Fruit fly (Drosophila melanogaster): ENCODE measurements around the gene CG7488.

Gene CG7488

dm6 chr3R:12982167-12982981, 13.0 kb upstream of the CG7488 start (continued):
- TF ChIP-seq CG10267 (tag; optimal IDR thresholded peaks at IDR 0.05) (peak; percentile 49), Antp (GFP tag; optimal IDR thresholded peaks at IDR 0.05) (no peak), CG5245 (GFP tag; optimal IDR thresholded peaks at IDR 0.05) (no peak), CG3407 (GFP tag; optimal IDR thresholded peaks at IDR 0.05) (no peak), CG4328 (GFP tag; optimal IDR thresholded peaks at IDR 0.05) (peak; percentile 58), CG12769 (tag; optimal IDR thresholded peaks at IDR 0.05) (peak; percentile 27), CG17361 (GFP tag; IDR thresholded peaks at IDR 0.05) (peak; percentile 62; the same call in 2 of the 3 replicates), kni (GFP tag; optimal IDR thresholded peaks at IDR 0.05) (peak; percentile 29), Ets97D (GFP tag; optimal IDR thresholded peaks at IDR 0.05) (no peak), CG9797 (GFP tag; optimal IDR thresholded peaks at IDR 0.05) (no peak), twi (tag; optimal IDR thresholded peaks at IDR 0.05) (peak; percentile 15), eyg (GFP tag; optimal IDR thresholded peaks at IDR 0.05) (no peak), caup (GFP tag; optimal IDR thresholded peaks at IDR 0.05; ENCODE audit: severe bottlenecking) (peak; percentile 78), schlank (tag; optimal IDR thresholded peaks at IDR 0.05) (peak; percentile 37), CG4854 (GFP tag; optimal IDR thresholded peaks at IDR 0.05) (no peak), Dad (GFP tag; optimal IDR thresholded peaks at IDR 0.05) (no peak), CG15696 (tag; optimal IDR thresholded peaks at IDR 0.05) (peak; percentile 39), Hr51 (GFP tag; optimal IDR thresholded peaks at IDR 0.05) (peak in 1 of 2 experiments; percentile 83), h (optimal IDR thresholded peaks at IDR 0.05) (no peak), yki (optimal IDR thresholded peaks at IDR 0.05) (no peak), jing (GFP tag; optimal IDR thresholded peaks at IDR 0.05) (no peak), tll (GFP tag; optimal IDR thresholded peaks at IDR 0.05) (no peak), zf30C (GFP tag; optimal IDR thresholded peaks at IDR 0.05) (no peak), jumu (GFP tag; optimal IDR thresholded peaks at IDR 0.05) (no peak), CG17612 (GFP tag; IDR thresholded peaks at IDR 0.05) (0 out of 2 replicates have a peak, but pooled peaks have one; percentile 26), Atf-2 (GFP tag; optimal IDR thresholded peaks at IDR 0.05) (no peak), hth (optimal IDR thresholded peaks at IDR 0.05) (no peak), Rx (GFP tag; IDR thresholded peaks at IDR 0.05) (peak; percentile 40; the same call in 1 of the 2 replicates), CG18619 (GFP tag; optimal IDR thresholded peaks at IDR 0.05) (peak; percentile 76), CG17186 (GFP tag; optimal IDR thresholded peaks at IDR 0.05) (no peak), CG2129 (GFP tag; IDR thresholded peaks at IDR 0.05; ENCODE audit: partially characterized antibody) (no peak), CG16815 (GFP tag; optimal IDR thresholded peaks at IDR 0.05) (peak; percentile 63), stwl (tag; optimal IDR thresholded peaks at IDR 0.05) (peak; percentile 44), CG13123 (GFP tag; optimal IDR thresholded peaks at IDR 0.05) (no peak), HmgD (GFP tag; optimal IDR thresholded peaks at IDR 0.05) (no peak), Dfd (GFP tag; optimal IDR thresholded peaks at IDR 0.05) (no peak), CG12299 (tag; optimal IDR thresholded peaks at IDR 0.05) (peak; percentile 14), CG14050 (GFP tag; IDR thresholded peaks at IDR 0.05) (peak; percentile 48; the same call in 1 of the 3 replicates), ara (GFP tag; IDR thresholded peaks at IDR 0.05) (peak; percentile 68; the same call in 1 of the 2 replicates), CG7786 (GFP tag; optimal IDR thresholded peaks at IDR 0.05) (no peak), MTF-1 (GFP tag; optimal IDR thresholded peaks at IDR 0.05; ENCODE audit: borderline replicate concordance) (no peak), CG3995 (GFP tag; optimal IDR thresholded peaks at IDR 0.05) (peak; percentile 50), dati (GFP tag; IDR thresholded peaks at IDR 0.05) (no peak), CG8281 (tag; optimal IDR thresholded peaks at IDR 0.05) (peak; percentile 51), CG32767 (GFP tag; IDR thresholded peaks at IDR 0.05) (peak; percentile 39; the same call in 1 of the 2 replicates), emc (GFP tag; optimal IDR thresholded peaks at IDR 0.05) (no peak), ase (GFP tag; IDR thresholded peaks at IDR 0.05) (peak; percentile 52; the same call in 1 of the 3 replicates), CG2875 (GFP tag; optimal IDR thresholded peaks at IDR 0.05) (no peak), pzg (GFP tag; optimal IDR thresholded peaks at IDR 0.05) (no peak)

Measured in whole organism, embryonic.